Fruit fly (Drosophila melanogaster) whole organism, embryonic: Measurements from ENCODE around the gene RtcB.

Experiments
- ab ChIP-seq: fragments of 200-800 bp; sonication (Bioruptor generic); optimal IDR thresholded peaks from 2 replicates; lab custom pipeline; 2016; ENCODE audit warnings: missing biosample characterization, missing genetic modification characterization
- ac ChIP-seq: fragments of 200-800 bp; sonication (Bioruptor generic); optimal IDR thresholded peaks from 3 replicates; lab custom pipeline; 2017; ENCODE audit warnings: missing biosample characterization, mild to moderate bottlenecking, missing genetic modification characterization
- otp ChIP-seq: fragments of 200-800 bp; sonication (Bioruptor generic); IDR thresholded peaks from 3 replicates; pipeline ENCODE4, ENCODE4 v1.3.6; 2022; ENCODE audit warnings: missing biosample characterization, missing genetic modification characterization

- TF ChIP-seq ab (GFP tag; lab: Kevin White, UChicago), result no peak
- TF ChIP-seq ac (GFP tag; lab: Kevin White, UChicago), result no peak
- TF ChIP-seq otp (GFP tag; lab: Robert Waterston, UW), result no peak
Observed at dm6 chr2L:19480406-19481334, 50.2 kb downstream of the RtcB start.
